Worm (Caenorhabditis elegans) whole organism, mixed stage, embryonic: ENCODE measurements around the gene Y46G5A.8.

ENCODE experiments used
- M03D4.4 ChIP-seq: sonication (generic microtip); optimal IDR thresholded peaks from 2 replicates; lab custom pipeline; 2017; ENCODE audit warnings: mild to moderate bottlenecking, missing genetic modification characterization, missing compliant biosample characterization
- bed-3 ChIP-seq: fragments of 200-800 bp; sonication (Bioruptor generic); optimal IDR thresholded peaks from 3 replicates; lab custom pipeline; 2018; ENCODE audit warnings: mild to moderate bottlenecking, missing genetic modification characterization, moderate library complexity, missing compliant biosample characterization
- blmp-1 ChIP-seq: fragments of 150-350 bp; optimal IDR thresholded peaks from 2 replicates; lab custom pipeline; 2014; ENCODE audit warnings: missing biosample characterization, missing genetic modification characterization
- ceh-39 ChIP-seq: fragments of 150-350 bp; optimal IDR thresholded peaks from 2 replicates; lab custom pipeline; 2014; ENCODE audit warnings: missing biosample characterization, missing genetic modification characterization
- ceh-43 ChIP-seq: fragments of 200-800 bp; sonication (Bioruptor generic); optimal IDR thresholded peaks from 2 replicates; lab custom pipeline; 2018; ENCODE audit warnings: mild to moderate bottlenecking, missing genetic modification characterization, moderate library complexity, missing compliant biosample characterization
- ceh-83 ChIP-seq: fragments of 200-800 bp; sonication (Bioruptor generic); optimal IDR thresholded peaks from 2 replicates; lab custom pipeline; 2018; ENCODE audit warnings: mild to moderate bottlenecking, missing genetic modification characterization, missing compliant biosample characterization
- ces-1 ChIP-seq: fragments of 150-350 bp; optimal IDR thresholded peaks from 2 replicates; lab custom pipeline; 2014; ENCODE audit warnings: missing biosample characterization, missing genetic modification reagents, missing genetic modification characterization
- cnd-1 ChIP-seq: fragments of 200-800 bp; sonication (Bioruptor generic); optimal IDR thresholded peaks from 2 replicates; lab custom pipeline; 2018; ENCODE audit warnings: mild to moderate bottlenecking, missing genetic modification characterization, missing compliant biosample characterization
- drap-1 ChIP-seq: fragments of 200-800 bp; sonication (Bioruptor generic); optimal IDR thresholded peaks from 3 replicates; lab custom pipeline; 2018; ENCODE audit warnings: mild to moderate bottlenecking, missing genetic modification characterization, missing compliant biosample characterization
- elt-1 ChIP-seq: sonication (generic microtip); optimal IDR thresholded peaks from 2 replicates; lab custom pipeline; 2017; ENCODE audit warnings: missing genetic modification characterization, mild to moderate bottlenecking, missing compliant biosample characterization, antibody characterized with exemption, moderate library complexity, borderline replicate concordance; ENCODE audit not compliant: insufficient read depth
- elt-3 ChIP-seq: fragments of 150-350 bp; optimal IDR thresholded peaks from 2 replicates; lab custom pipeline; 2014; ENCODE audit warnings: missing biosample characterization, missing genetic modification characterization
- flh-1 ChIP-seq: fragments of 200-800 bp; sonication (Bioruptor generic); optimal IDR thresholded peaks from 2 replicates; lab custom pipeline; 2018; ENCODE audit warnings: mild to moderate bottlenecking, missing genetic modification characterization, moderate library complexity, missing compliant biosample characterization
- ham-2 ChIP-seq: fragments of 200-800 bp; sonication (Bioruptor generic); optimal IDR thresholded peaks from 2 replicates; lab custom pipeline; 2018; ENCODE audit warnings: mild to moderate bottlenecking, missing genetic modification characterization, missing compliant biosample characterization
- hlh-1 ChIP-seq: fragments of 150-350 bp; optimal IDR thresholded peaks from 2 replicates; lab custom pipeline; 2014; ENCODE audit warnings: missing biosample characterization, missing genetic modification reagents, missing genetic modification characterization
- lin-13 ChIP-seq: fragments of 150-350 bp; optimal IDR thresholded peaks from 2 replicates; lab custom pipeline; 2014; ENCODE audit warnings: missing biosample characterization, missing genetic modification characterization
- lin-32 ChIP-seq: fragments of 200-800 bp; sonication (Bioruptor generic); optimal IDR thresholded peaks from 2 replicates; lab custom pipeline; 2018; ENCODE audit warnings: mild to moderate bottlenecking, missing genetic modification characterization, missing compliant biosample characterization
- lsy-2 ChIP-seq: fragments of 150-350 bp; optimal IDR thresholded peaks from 2 replicates; lab custom pipeline; 2014; ENCODE audit warnings: missing biosample characterization, missing genetic modification characterization
- mab-5 ChIP-seq: fragments of 150-350 bp; optimal IDR thresholded peaks from 2 replicates; lab custom pipeline; 2014; ENCODE audit warnings: missing biosample characterization, missing genetic modification characterization
- mep-1 ChIP-seq: fragments of 150-350 bp; optimal IDR thresholded peaks from 2 replicates; lab custom pipeline; 2017; ENCODE audit warnings: missing biosample characterization, missing genetic modification reagents, missing genetic modification characterization, inconsistent platforms
- mls-2 ChIP-seq: sonication (generic microtip); optimal IDR thresholded peaks from 2 replicates; lab custom pipeline; 2016; ENCODE audit warnings: mild to moderate bottlenecking, missing genetic modification characterization, moderate library complexity, missing compliant biosample characterization
- nhr-12 ChIP-seq: fragments of 150-350 bp; optimal IDR thresholded peaks from 2 replicates; lab custom pipeline; 2014; ENCODE audit warnings: missing biosample characterization, missing genetic modification characterization
- nhr-2 ChIP-seq: fragments of 150-350 bp; optimal IDR thresholded peaks from 2 replicates; lab custom pipeline; 2014; ENCODE audit warnings: missing biosample characterization, missing genetic modification characterization
- nhr-237 ChIP-seq: fragments of 150-350 bp; optimal IDR thresholded peaks from 2 replicates; lab custom pipeline; 2014; ENCODE audit warnings: missing biosample characterization, missing genetic modification characterization
- nhr-28 ChIP-seq: fragments of 150-350 bp; optimal IDR thresholded peaks from 2 replicates; lab custom pipeline; 2014; ENCODE audit warnings: missing biosample characterization, missing genetic modification characterization
- nhr-76 ChIP-seq: sonication (generic microtip); optimal IDR thresholded peaks from 2 replicates; lab custom pipeline; 2017; ENCODE audit warnings: missing biosample characterization, missing genetic modification characterization
- pha-4 ChIP-seq: fragments of 150-350 bp; optimal IDR thresholded peaks from 2 replicates; lab custom pipeline; 2018; ENCODE audit warnings: missing biosample characterization, missing genetic modification reagents, missing genetic modification characterization
- sem-2 ChIP-seq: fragments of 200-800 bp; sonication (Bioruptor generic); optimal IDR thresholded peaks from 2 replicates; lab custom pipeline; 2018; ENCODE audit warnings: mild to moderate bottlenecking, missing genetic modification characterization, missing compliant biosample characterization
- snpc-4 ChIP-seq: fragments of 150-350 bp; optimal IDR thresholded peaks from 2 replicates; lab custom pipeline; 2014; ENCODE audit warnings: missing biosample characterization, missing genetic modification characterization
- sptf-1 ChIP-seq: sonication (generic microtip); optimal IDR thresholded peaks from 2 replicates; lab custom pipeline; 2017; ENCODE audit warnings: mild to moderate bottlenecking, missing genetic modification characterization, moderate library complexity, missing compliant biosample characterization
- tbx-8 ChIP-seq: fragments of 200-800 bp; sonication (Bioruptor generic); optimal IDR thresholded peaks from 2 replicates; lab custom pipeline; 2018; ENCODE audit warnings: mild to moderate bottlenecking, missing genetic modification characterization, moderate library complexity, missing compliant biosample characterization
- unc-120 ChIP-seq: sonication (generic microtip); optimal IDR thresholded peaks from 2 replicates; lab custom pipeline; 2017; ENCODE audit warnings: missing genetic modification characterization, missing compliant biosample characterization; ENCODE audit not compliant: poor library complexity, severe bottlenecking
- unc-39 ChIP-seq: fragments of 150-350 bp; optimal IDR thresholded peaks from 2 replicates; lab custom pipeline; 2014; ENCODE audit warnings: missing biosample characterization, missing genetic modification characterization
- unc-62 ChIP-seq: fragments of 150-350 bp; optimal IDR thresholded peaks from 2 replicates; lab custom pipeline; 2014; ENCODE audit warnings: missing biosample characterization, missing genetic modification reagents, missing genetic modification characterization
- zip-8 ChIP-seq: fragments of 150-350 bp; optimal IDR thresholded peaks from 2 replicates; lab custom pipeline; 2014; ENCODE audit warnings: missing biosample characterization, missing genetic modification characterization
- ztf-11 ChIP-seq: fragments of 150-350 bp; optimal IDR thresholded peaks from 2 replicates; lab custom pipeline; 2014; ENCODE audit warnings: missing biosample characterization, missing genetic modification characterization

Y46G5A.8 gene

ce11 chrII:12728608-12729007, 27.5 kb upstream of the Y46G5A.8 start:
- TF ChIP-seq tbx-8 (GFP tag; lab: Kevin White, UChicago), result no peak
- no peak for TF ChIP-seq hlh-1 (tag; lab: Kevin White, UChicago)
- no peak for TF ChIP-seq nhr-28 (tag; lab: Kevin White, UChicago)
- TF ChIP-seq cnd-1, result no peak
- no peak for TF ChIP-seq zip-8 (tag; lab: Kevin White, UChicago)
- TF ChIP-seq nhr-2 (tag; lab: Kevin White, UChicago), result no peak
- TF ChIP-seq pha-4 (tag; lab: Kevin White, UChicago), result no peak

- TF ChIP-seq mep-1, result no peak
- no peak for TF ChIP-seq ces-1 (GFP tag; lab: Kevin White, UChicago)
- no peak for TF ChIP-seq pha-4 (tag; lab: Kevin White, UChicago)
- TF ChIP-seq mab-5 (tag; lab: Kevin White, UChicago), result no peak
- TF ChIP-seq zip-8 (tag; lab: Kevin White, UChicago), result no peak
- no peak for TF ChIP-seq sem-2 (GFP tag; lab: Kevin White, UChicago)
- TF ChIP-seq ztf-11, result no peak
- TF ChIP-seq drap-1, result no peak
- no peak for TF ChIP-seq nhr-237
- TF ChIP-seq lin-32 (GFP tag; lab: Kevin White, UChicago), result no peak
- TF ChIP-seq snpc-4, result no peak
- TF ChIP-seq nhr-2 (tag; lab: Kevin White, UChicago), result no peak
Observed at ce11 chrII:12729952-12730351, 26.2 kb upstream of the Y46G5A.8 start.

ce11 chrII:12736579-12736978, 19.6 kb upstream of the Y46G5A.8 start, which contains the start of gene snrp-200:
snrp-200 (minus strand) TSS chrII:12736910.
- no peak for TF ChIP-seq lin-32 (GFP tag; lab: Kevin White, UChicago)
- no peak for TF ChIP-seq pha-4 (tag; lab: Kevin White, UChicago)
- no peak for TF ChIP-seq nhr-2 (tag; lab: Kevin White, UChicago)
- TF ChIP-seq ham-2 (GFP tag; lab: Kevin White, UChicago), result no peak
- no peak for TF ChIP-seq nhr-28 (tag; lab: Kevin White, UChicago)
- no peak for TF ChIP-seq hlh-1 (tag; lab: Kevin White, UChicago)
- TF ChIP-seq snpc-4, result no peak
- no peak for TF ChIP-seq unc-62 (GFP tag; lab: Kevin White, UChicago)
- no peak for TF ChIP-seq nhr-12
- no peak for TF ChIP-seq nhr-76 (tag; lab: Kevin White, UChicago)
- TF ChIP-seq sem-2 (GFP tag; lab: Kevin White, UChicago), result no peak
- no peak for TF ChIP-seq bed-3 (GFP tag; lab: Kevin White, UChicago)
- no peak for TF ChIP-seq mab-5 (tag; lab: Kevin White, UChicago)
- no peak for TF ChIP-seq ces-1 (GFP tag; lab: Kevin White, UChicago)
- no peak for TF ChIP-seq ceh-43
- no peak for TF ChIP-seq ceh-39 (tag; lab: Kevin White, UChicago)
- no peak for TF ChIP-seq lin-13 (tag; lab: Kevin White, UChicago)
- TF ChIP-seq unc-39 (tag; lab: Kevin White, UChicago), result no peak
- no peak for TF ChIP-seq ceh-83 (GFP tag; lab: Kevin White, UChicago)

ce11 chrII:12738284-12739201, 17.6 kb upstream of the Y46G5A.8 start, which contains the start of gene pisy-1:
pisy-1 (minus strand) TSS chrII:12738334.
- TF ChIP-seq blmp-1 (tag; lab: Kevin White, UChicago), result no peak
- no peak for TF ChIP-seq cnd-1
- no peak for TF ChIP-seq bed-3 (GFP tag; lab: Kevin White, UChicago)
- peak; percentile 23 for TF ChIP-seq nhr-237
- no peak for TF ChIP-seq mls-2 (tag; lab: Kevin White, UChicago)
- no peak for TF ChIP-seq lin-32 (GFP tag; lab: Kevin White, UChicago)
- no peak for TF ChIP-seq ham-2 (GFP tag; lab: Kevin White, UChicago)
- no peak for TF ChIP-seq mab-5 (tag; lab: Kevin White, UChicago)
- TF ChIP-seq unc-120 (tag; lab: Kevin White, UChicago), result no peak
- no peak for TF ChIP-seq M03D4.4 (tag; lab: Kevin White, UChicago)
- no peak for TF ChIP-seq snpc-4
- no peak for TF ChIP-seq elt-3 (tag; lab: Kevin White, UChicago)
- TF ChIP-seq ces-1 (GFP tag; lab: Kevin White, UChicago), result peak; percentile 33
- TF ChIP-seq flh-1 (GFP tag; lab: Kevin White, UChicago), result no peak
- no peak for TF ChIP-seq sem-2 (GFP tag; lab: Kevin White, UChicago)
- no peak for TF ChIP-seq zip-8 (tag; lab: Kevin White, UChicago)
- peak; percentile 1 for TF ChIP-seq hlh-1 (tag; lab: Kevin White, UChicago)
- TF ChIP-seq lin-13 (tag; lab: Kevin White, UChicago), result peak; percentile 8
- no peak for TF ChIP-seq ztf-11
- TF ChIP-seq ceh-43, result no peak
- no peak for TF ChIP-seq sptf-1 (tag; lab: Kevin White, UChicago)
- no peak for TF ChIP-seq pha-4 (tag; lab: Kevin White, UChicago)
- no peak for TF ChIP-seq ceh-39 (tag; lab: Kevin White, UChicago)
- no peak for TF ChIP-seq drap-1
- TF ChIP-seq unc-39 (tag; lab: Kevin White, UChicago), result no peak
- TF ChIP-seq nhr-12, result no peak
- no peak for TF ChIP-seq elt-1
- TF ChIP-seq ceh-83 (GFP tag; lab: Kevin White, UChicago), result no peak
- no peak for TF ChIP-seq nhr-28 (tag; lab: Kevin White, UChicago)
- no peak for TF ChIP-seq nhr-76 (tag; lab: Kevin White, UChicago)
- TF ChIP-seq mep-1, result peak; percentile 78
- TF ChIP-seq lsy-2 (tag; lab: Kevin White, UChicago), result peak; percentile 42
- TF ChIP-seq tbx-8 (GFP tag; lab: Kevin White, UChicago), result no peak
- no peak for TF ChIP-seq unc-62 (GFP tag; lab: Kevin White, UChicago)
- TF ChIP-seq nhr-2 (tag; lab: Kevin White, UChicago), result no peak
